Worm (Caenorhabditis elegans): Measurements from ENCODE around the gene C07B5.3.

Gene C07B5.3

DNA sequence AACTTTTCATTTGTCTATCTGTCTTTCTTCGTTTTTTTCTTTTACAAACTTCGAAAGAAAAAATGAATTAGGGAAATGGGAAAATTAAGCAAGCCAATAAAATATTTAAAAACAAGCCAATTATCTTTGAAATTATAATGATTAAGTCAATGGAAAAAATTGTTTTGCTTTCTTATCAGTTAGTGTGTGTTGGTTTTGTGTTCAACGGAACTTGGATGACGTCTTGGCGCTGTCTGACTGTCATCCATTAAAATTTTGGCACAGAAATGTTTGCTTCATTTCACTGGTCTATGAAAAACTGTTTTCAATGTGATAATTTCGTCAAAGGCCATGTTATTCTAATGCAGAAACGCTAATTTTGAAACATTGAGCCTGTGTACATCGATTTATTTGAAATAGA lies 27.5 kb upstream of the C07B5.3 start:
- TF ChIP-seq elt-2 (tag; optimal IDR thresholded peaks at IDR 0.05), result peak; percentile 66
- no peak for TF ChIP-seq nhr-67 (tag; optimal IDR thresholded peaks at IDR 0.05)
- peak; percentile 46 for TF ChIP-seq pqm-1 (tag; optimal IDR thresholded peaks at IDR 0.05)
- no peak for TF ChIP-seq ceh-16 (tag; optimal IDR thresholded peaks at IDR 0.05)

DNA sequence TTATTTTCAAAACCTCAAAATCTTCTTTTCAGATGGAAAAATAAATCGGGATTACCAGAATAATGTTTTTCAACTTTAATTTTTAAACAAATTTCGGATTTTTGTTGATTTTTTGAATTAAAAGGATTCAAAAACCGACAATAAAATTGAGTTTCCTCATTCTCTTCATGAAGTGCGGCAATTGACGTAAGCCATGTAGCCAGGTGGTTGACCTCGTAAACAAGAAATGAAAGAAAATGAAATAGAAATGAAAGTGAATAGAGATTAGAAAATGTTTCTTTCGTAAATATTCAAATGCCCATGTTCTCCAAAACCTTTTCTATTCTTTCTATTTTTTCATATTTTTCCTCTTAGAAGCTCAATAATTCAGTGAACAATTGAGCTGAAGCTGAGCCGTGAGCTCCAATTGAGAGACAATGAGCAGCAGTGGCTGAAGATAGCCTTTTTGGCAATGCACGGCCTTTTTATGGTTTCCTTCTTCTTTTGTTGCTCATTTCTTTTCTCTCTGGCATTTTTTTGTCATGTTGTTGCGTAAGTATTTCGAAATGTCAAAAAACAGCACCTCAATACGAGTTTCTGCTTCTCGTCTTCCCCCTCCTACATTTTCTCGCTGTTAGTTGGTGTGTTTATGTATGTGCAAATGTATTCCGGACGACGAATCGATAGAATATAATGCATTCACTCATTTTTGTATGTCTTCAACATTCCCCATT lies 26.8 kb upstream of the C07B5.3 start:
- peak; percentile 19 for TF ChIP-seq lin-39 (tag; optimal IDR thresholded peaks at IDR 0.05)
- peak; percentile 40 for TF ChIP-seq egl-5 (tag; optimal IDR thresholded peaks at IDR 0.05)
- TF ChIP-seq hmg-11 (tag; optimal IDR thresholded peaks at IDR 0.05), result no peak
- TF ChIP-seq skn-1 (tag; optimal IDR thresholded peaks at IDR 0.05), result peak; percentile 10

DNA sequence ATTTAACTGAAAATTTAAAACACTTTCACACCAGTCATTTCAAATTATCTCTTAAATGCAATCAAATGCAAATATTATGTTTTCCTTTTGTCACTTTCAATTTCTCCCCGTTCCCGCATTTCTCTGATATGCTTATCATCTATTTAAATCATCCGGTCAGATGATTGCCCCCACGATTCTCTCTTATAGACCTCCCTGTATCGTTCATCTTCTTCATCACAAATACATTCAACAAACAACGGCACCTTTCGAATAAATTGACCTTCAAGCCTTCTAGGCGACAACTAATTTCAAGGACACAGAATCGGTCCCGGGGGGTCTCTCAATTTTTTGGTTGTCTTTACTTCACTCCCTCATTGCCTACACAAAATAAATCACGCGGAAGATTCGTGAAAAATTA lies 25.9 kb upstream of the C07B5.3 start:
- TF ChIP-seq eor-1 (tag; optimal IDR thresholded peaks at IDR 0.05) (no peak), nhr-11 (tag; optimal IDR thresholded peaks at IDR 0.05) (no peak), ceh-28 (tag; optimal IDR thresholded peaks at IDR 0.05) (no peak), elt-1 (tag; optimal IDR thresholded peaks at IDR 0.05) (peak; percentile 93), nhr-12 (tag; optimal IDR thresholded peaks at IDR 0.05) (no peak), unc-39 (tag; optimal IDR thresholded peaks at IDR 0.05) (no peak), nhr-67 (tag; optimal IDR thresholded peaks at IDR 0.05) (no peak), ceh-16 (tag; optimal IDR thresholded peaks at IDR 0.05) (peak; percentile 20), jun-1 (tag; optimal IDR thresholded peaks at IDR 0.05) (peak; percentile 40), fkh-10 (GFP tag; optimal IDR thresholded peaks at IDR 0.05) (no peak), mml-1 (tag; optimal IDR thresholded peaks at IDR 0.05) (no peak), nhr-43 (tag; optimal IDR thresholded peaks at IDR 0.05; ENCODE audit: poor library complexity, severe bottlenecking) (peak; percentile 67), fkh-2 (tag; optimal IDR thresholded peaks at IDR 0.05) (no peak), elt-2 (tag; optimal IDR thresholded peaks at IDR 0.05) (peak; percentile 40), sea-2 (GFP tag; optimal IDR thresholded peaks at IDR 0.05) (no peak), nhr-77 (tag; optimal IDR thresholded peaks at IDR 0.05) (no peak), nfya-1 (tag; optimal IDR thresholded peaks at IDR 0.05; ENCODE audit: insufficient read depth) (peak; percentile 25), pqm-1 (tag; optimal IDR thresholded peaks at IDR 0.05) (no peak), nhr-25 (tag; optimal IDR thresholded peaks at IDR 0.05) (peak; percentile 95), ama-1 (optimal IDR thresholded peaks at IDR 0.05) (no peak), ztf-11 (tag; optimal IDR thresholded peaks at IDR 0.05) (no peak), nhr-23 (tag; optimal IDR thresholded peaks at IDR 0.05) (peak; percentile 68), lin-39 (tag; optimal IDR thresholded peaks at IDR 0.05) (peak; percentile 22), snpc-4 (tag; optimal IDR thresholded peaks at IDR 0.05) (no peak)

DNA sequence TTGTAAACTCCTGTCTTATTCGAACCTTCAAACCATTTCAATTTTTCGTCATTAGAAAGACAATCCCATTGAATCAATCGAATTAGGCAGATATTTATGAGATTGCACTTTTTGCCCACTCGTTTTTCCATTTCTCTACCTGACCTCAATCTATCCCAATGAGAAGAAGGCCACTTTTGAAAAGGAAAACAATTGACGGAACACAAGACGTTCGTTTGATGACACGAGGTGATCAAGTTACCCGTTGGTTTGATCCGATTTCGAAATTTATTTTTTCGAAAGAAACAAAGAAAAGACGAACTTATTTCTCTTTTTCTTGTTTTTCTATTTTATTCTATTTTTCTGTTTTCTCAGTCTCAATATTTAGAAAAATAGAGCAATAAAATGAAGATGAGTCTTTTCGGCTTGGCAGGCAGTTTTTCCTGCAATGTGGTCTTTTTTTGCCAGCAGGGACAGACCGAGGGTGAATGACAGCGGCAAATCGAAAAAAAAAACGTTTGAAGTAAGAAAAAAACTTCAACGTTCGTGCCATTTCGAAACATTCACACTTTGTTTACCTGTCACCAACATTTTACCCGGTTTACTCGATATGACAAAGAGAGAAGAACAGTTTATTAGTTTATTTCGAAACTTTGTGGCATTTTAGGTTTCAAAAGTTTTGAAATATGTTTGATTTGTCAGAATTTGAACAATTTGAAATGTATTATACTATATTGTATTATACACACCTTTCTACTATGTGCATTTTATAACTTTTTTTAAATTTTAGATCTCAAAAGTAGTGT lies 25.2 kb upstream of the C07B5.3 start:
- TF ChIP-seq skn-1 (tag; optimal IDR thresholded peaks at IDR 0.05) (no peak), nhr-23 (tag; optimal IDR thresholded peaks at IDR 0.05) (peak; percentile 24), pha-4 (tag; optimal IDR thresholded peaks at IDR 0.05) (peak; percentile 71), jun-1 (tag; optimal IDR thresholded peaks at IDR 0.05) (no peak), nhr-11 (tag; optimal IDR thresholded peaks at IDR 0.05) (no peak), nhr-25 (tag; optimal IDR thresholded peaks at IDR 0.05) (peak; percentile 84), mdl-1 (tag; optimal IDR thresholded peaks at IDR 0.05) (no peak), egl-27 (tag; optimal IDR thresholded peaks at IDR 0.05) (no peak)

DNA sequence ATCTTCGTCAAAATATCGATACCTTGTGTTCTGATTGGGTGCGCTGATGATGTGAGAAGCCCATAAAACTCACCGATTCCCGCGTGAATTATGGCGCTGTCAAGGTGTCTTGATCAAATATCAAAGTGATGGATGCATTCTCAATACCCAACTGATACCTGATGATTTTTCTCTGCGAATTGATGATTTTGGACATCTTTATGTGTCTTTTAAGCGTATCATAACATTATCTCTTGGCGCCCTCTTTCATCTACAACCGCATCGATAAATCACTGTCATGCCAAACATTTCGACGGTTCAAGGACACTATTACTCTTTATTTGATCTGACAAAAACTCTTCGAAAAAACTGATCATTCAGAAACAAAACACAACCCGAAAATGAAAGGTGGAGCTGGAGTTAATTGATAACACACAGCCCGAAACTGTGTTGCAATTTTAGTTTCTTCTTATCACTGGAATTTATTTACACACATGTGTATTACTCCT lies 24.3 kb upstream of the C07B5.3 start:
- TF ChIP-seq nfya-1 (tag; optimal IDR thresholded peaks at IDR 0.05; ENCODE audit: insufficient read depth), result peak; percentile 60
- peak; percentile 65 for TF ChIP-seq elt-2 (tag; optimal IDR thresholded peaks at IDR 0.05)
- TF ChIP-seq elt-3 (tag; optimal IDR thresholded peaks at IDR 0.05), result peak; percentile 18 to 71 (median 58)
- no peak for TF ChIP-seq fos-1 (tag; optimal IDR thresholded peaks at IDR 0.05)
- TF ChIP-seq ceh-28 (tag; optimal IDR thresholded peaks at IDR 0.05), result peak; percentile 38
- no peak for TF ChIP-seq ceh-9 (tag; optimal IDR thresholded peaks at IDR 0.05)
- TF ChIP-seq nhr-237 (tag; optimal IDR thresholded peaks at IDR 0.05), result no peak
- TF ChIP-seq unc-62 (GFP tag; optimal IDR thresholded peaks at IDR 0.05), result peak; percentile 97
- peak; percentile 15 for TF ChIP-seq R02D3.7 (tag; optimal IDR thresholded peaks at IDR 0.05)
- TF ChIP-seq pha-4 (tag; optimal IDR thresholded peaks at IDR 0.05), result peak; percentile 48
- TF ChIP-seq aly-2 (tag; optimal IDR thresholded peaks at IDR 0.05), result no peak
- no peak for TF ChIP-seq zag-1 (tag; optimal IDR thresholded peaks at IDR 0.05)
- TF ChIP-seq skn-1 (tag; optimal IDR thresholded peaks at IDR 0.05), result peak; percentile 13
- TF ChIP-seq mdl-1 (tag; optimal IDR thresholded peaks at IDR 0.05), result no peak
- TF ChIP-seq nhr-43 (tag; optimal IDR thresholded peaks at IDR 0.05; ENCODE audit: poor library complexity, severe bottlenecking), result peak; percentile 82
- TF ChIP-seq nhr-25 (tag; optimal IDR thresholded peaks at IDR 0.05), result peak; percentile 94
- peak; percentile 8 for TF ChIP-seq lin-39 (tag; optimal IDR thresholded peaks at IDR 0.05)
- no peak for TF ChIP-seq hmg-11 (tag; optimal IDR thresholded peaks at IDR 0.05)
- peak; percentile 80 for TF ChIP-seq nhr-23 (tag; optimal IDR thresholded peaks at IDR 0.05)
- peak; percentile 81 for TF ChIP-seq pqm-1 (tag; optimal IDR thresholded peaks at IDR 0.05)
- TF ChIP-seq nhr-12 (tag; optimal IDR thresholded peaks at IDR 0.05), result no peak
